Fruit fly (Drosophila melanogaster): ENCODE data around the gene CG8188.

Gene CG8188

dm6 chrX:17712995-17713739, 10.3 kb upstream of the CG8188 start (continued):
- TF ChIP-seq CG8924 (tag; optimal IDR thresholded peaks at IDR 0.05) (peak; percentile 80), CG4282 (GFP tag; optimal IDR thresholded peaks at IDR 0.05) (no peak), Pdp1 (GFP tag; optimal IDR thresholded peaks at IDR 0.05) (no peak), danr (GFP tag; IDR thresholded peaks at IDR 0.05) (peak; percentile 72), Poxn (GFP tag; IDR thresholded peaks at IDR 0.05) (no peak), pfk (GFP tag; optimal IDR thresholded peaks at IDR 0.05) (no peak), unpg (GFP tag; optimal IDR thresholded peaks at IDR 0.05) (peak; percentile 60), CkIIα-i1 (GFP tag; IDR thresholded peaks at IDR 0.05) (no peak), CG2199 (GFP tag; IDR thresholded peaks at IDR 0.05) (no peak), CG4820 (GFP tag; optimal IDR thresholded peaks at IDR 0.05) (peak; percentile 53), Camta (GFP tag; optimal IDR thresholded peaks at IDR 0.05) (no peak), cato (GFP tag; optimal IDR thresholded peaks at IDR 0.05; ENCODE audit: borderline replicate concordance) (no peak), zen (tag; optimal IDR thresholded peaks at IDR 0.05) (peak; percentile 52), trem (tag; optimal IDR thresholded peaks at IDR 0.05) (peak; percentile 14), tin (GFP tag; optimal IDR thresholded peaks at IDR 0.05) (no peak), phol (tag; optimal IDR thresholded peaks at IDR 0.05) (peak; percentile 70), ac (GFP tag; optimal IDR thresholded peaks at IDR 0.05) (no peak), CG3407 (GFP tag; optimal IDR thresholded peaks at IDR 0.05) (no peak), CG17802 (tag; optimal IDR thresholded peaks at IDR 0.05) (peak; percentile 38), Hr78 (GFP tag; optimal IDR thresholded peaks at IDR 0.05) (peak in 1 of 2 experiments; percentile 79), slbo (GFP tag; IDR thresholded peaks at IDR 0.05) (peak; percentile 40), sqz (GFP tag; optimal IDR thresholded peaks at IDR 0.05) (peak; percentile 24), CG2120 (GFP tag; optimal IDR thresholded peaks at IDR 0.05) (no peak), CG3838 (GFP tag; optimal IDR thresholded peaks at IDR 0.05) (no peak), ham (GFP tag; IDR thresholded peaks at IDR 0.05) (no peak), BEAF-32 (GFP tag; optimal IDR thresholded peaks at IDR 0.05) (no peak), CG13624 (GFP tag; optimal IDR thresholded peaks at IDR 0.05) (no peak), nerfin-1 (tag; optimal IDR thresholded peaks at IDR 0.05) (peak; percentile 26), CG15514 (GFP tag; optimal IDR thresholded peaks at IDR 0.05) (peak; percentile 33), vnd (GFP tag; IDR thresholded peaks at IDR 0.05; ENCODE audit: partially characterized antibody) (no peak), Jarid2 (GFP tag; optimal IDR thresholded peaks at IDR 0.05) (peak; percentile 34), sr (GFP tag; IDR thresholded peaks at IDR 0.05) (no peak), ato (GFP tag; IDR thresholded peaks at IDR 0.05; ENCODE audit: partially characterized antibody) (no peak), bigmax (GFP tag; optimal IDR thresholded peaks at IDR 0.05) (no peak), Antp (GFP tag; optimal IDR thresholded peaks at IDR 0.05) (no peak), sens (GFP tag) (no peak), CG17385 (GFP tag; optimal IDR thresholded peaks at IDR 0.05) (peak; percentile 45), btn (GFP tag; optimal IDR thresholded peaks at IDR 0.05) (no peak), h (optimal IDR thresholded peaks at IDR 0.05) (no peak), CG2712 (tag; optimal IDR thresholded peaks at IDR 0.05) (peak; percentile 74), Dll (GFP tag; IDR thresholded peaks at IDR 0.05; ENCODE audit: partially characterized antibody) (no peak), GATAe (GFP tag; conservative IDR thresholded peaks at IDR 0.05) (no peak), dati (GFP tag; IDR thresholded peaks at IDR 0.05) (peak; percentile 28; the same call in 1 of the 2 replicates), Hsf (GFP tag; optimal IDR thresholded peaks at IDR 0.05) (no peak), al (GFP tag; IDR thresholded peaks at IDR 0.05) (0 out of 2 replicates have a peak, but pooled peaks have one; percentile 6), Hr3 (GFP tag; optimal IDR thresholded peaks at IDR 0.05) (peak; percentile 30), unc-4 (GFP tag; IDR thresholded peaks at IDR 0.05; ENCODE audit: partially characterized antibody) (no peak), CG1024 (GFP tag; IDR thresholded peaks at IDR 0.05) (peak; percentile 53), CG10543 (GFP tag; optimal IDR thresholded peaks at IDR 0.05) (no peak), chn (GFP tag; optimal IDR thresholded peaks at IDR 0.05) (peak; percentile 1)
